Worm (Caenorhabditis elegans): ENCODE measurements around the gene trpl-2.

DNA sequence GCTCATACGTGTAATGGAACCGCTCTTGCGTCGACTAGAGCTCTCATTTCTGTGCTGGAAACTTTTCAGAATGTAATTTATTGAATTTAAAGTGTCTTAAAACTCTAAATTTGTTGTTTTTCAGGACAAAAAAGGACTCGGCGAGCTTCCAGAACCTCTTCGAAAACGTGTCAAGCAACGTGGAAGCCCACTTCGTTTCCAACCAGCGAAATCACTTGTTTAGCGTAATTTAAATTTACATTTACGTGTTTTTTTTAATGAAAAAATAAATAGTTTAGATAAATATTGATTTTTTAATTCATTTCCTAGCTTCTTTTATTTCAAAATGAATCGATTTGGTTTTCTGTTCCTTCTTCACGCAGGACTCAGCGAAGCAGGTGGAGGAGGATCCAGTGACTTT lies 33.2 kb downstream of the trpl-2 start, which contains the start of gene F55F10.3:
- no peak for TF ChIP-seq nhr-237 (tag; optimal IDR thresholded peaks at IDR 0.05)
- TF ChIP-seq drap-1 (GFP tag; optimal IDR thresholded peaks at IDR 0.05): no peak
- no peak for TF ChIP-seq blmp-1 (tag; optimal IDR thresholded peaks at IDR 0.05)
- no peak for TF ChIP-seq sptf-1 (tag; optimal IDR thresholded peaks at IDR 0.05)
